Fruit fly (Drosophila melanogaster) whole organism, larva: ENCODE data around the gene CG15210.
A peak's percentile ranks its signal among the peaks of the same experiment; 100 is the strongest.

ENCODE experiments used
- noc ChIP-seq: fragments of 200-800 bp; sonication (Bioruptor generic); optimal IDR thresholded peaks from 3 replicates; lab custom pipeline; 2019; ENCODE audit warnings: missing biosample characterization, mild to moderate bottlenecking, missing genetic modification characterization, moderate library complexity

Gene CG15210

dm6 chrX:10857376-10857775, 18.3 kb downstream of the CG15210 start, which contains the start of the genes sofe and CG2186:
Gene sofe (minus strand): TSS chrX:10857413.
Gene CG2186 (plus strand): TSS chrX:10857655.
- TF ChIP-seq noc, result no peak

- no peak for TF ChIP-seq noc
Measured at dm6 chrX:10857853-10858252, 18.8 kb downstream of the CG15210 start.

DNA sequence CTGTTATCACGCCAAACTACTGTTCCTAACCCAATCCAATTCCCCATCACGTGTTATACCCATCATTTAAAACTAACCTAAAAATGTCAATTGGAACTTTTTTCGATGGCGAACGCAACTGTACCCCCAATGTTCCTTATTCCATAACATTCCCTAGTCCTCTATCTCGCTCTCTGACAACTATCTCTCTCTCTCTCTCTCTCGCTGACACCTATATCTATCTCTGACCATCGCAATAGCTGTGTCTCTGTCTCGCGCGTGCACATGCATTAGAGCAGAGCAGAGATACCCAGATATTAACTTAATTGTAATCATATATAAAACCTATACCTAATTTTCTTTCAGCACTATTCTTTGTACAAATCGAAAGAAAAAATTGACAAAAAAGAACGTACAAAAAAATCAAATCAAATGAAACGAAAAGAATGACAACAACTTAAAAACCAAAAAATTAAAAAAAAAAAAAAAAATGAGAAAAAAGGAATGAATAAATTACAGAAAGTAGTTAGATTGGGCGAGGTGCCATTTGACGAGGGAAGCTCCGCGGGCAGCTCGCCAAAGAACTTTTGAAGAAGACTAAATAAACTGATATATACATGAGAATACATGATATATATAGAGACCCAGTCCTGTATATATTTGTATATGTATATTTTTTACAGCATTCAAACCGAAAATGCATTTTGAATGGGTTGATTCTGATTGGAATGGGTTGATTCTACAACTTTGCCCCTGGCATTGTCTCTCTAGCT, 26.7 kb downstream of the CG15210 start:
- TF ChIP-seq noc, result no peak

- TF ChIP-seq noc, result no peak
Measured at dm6 chrX:10867692-10868091, 28.7 kb downstream of the CG15210 start.

DNA sequence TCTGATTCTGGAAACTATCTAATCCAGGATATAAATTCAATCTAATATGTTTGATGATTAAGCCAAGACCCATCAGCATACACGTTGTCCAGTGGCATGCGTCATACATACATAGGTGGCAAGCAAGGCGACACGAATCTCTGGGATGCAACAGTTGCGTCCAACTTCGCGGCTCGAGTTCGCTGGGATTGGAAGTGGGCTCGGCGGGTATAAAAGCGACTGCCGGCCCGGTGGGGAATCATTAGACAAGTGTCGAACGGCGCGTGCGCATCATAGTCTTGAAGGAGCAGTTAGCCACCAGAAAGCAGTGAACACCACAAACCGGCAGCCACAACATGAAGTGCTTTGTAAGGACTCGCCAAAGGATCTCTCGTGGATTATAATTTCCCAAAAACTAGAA, 30.0 kb downstream of the CG15210 start, which contains the start of gene CG2157:
Gene CG2157 (plus strand): TSS at position 240 of the 400 bp plus-strand sequence.
- no peak for TF ChIP-seq noc

DNA sequence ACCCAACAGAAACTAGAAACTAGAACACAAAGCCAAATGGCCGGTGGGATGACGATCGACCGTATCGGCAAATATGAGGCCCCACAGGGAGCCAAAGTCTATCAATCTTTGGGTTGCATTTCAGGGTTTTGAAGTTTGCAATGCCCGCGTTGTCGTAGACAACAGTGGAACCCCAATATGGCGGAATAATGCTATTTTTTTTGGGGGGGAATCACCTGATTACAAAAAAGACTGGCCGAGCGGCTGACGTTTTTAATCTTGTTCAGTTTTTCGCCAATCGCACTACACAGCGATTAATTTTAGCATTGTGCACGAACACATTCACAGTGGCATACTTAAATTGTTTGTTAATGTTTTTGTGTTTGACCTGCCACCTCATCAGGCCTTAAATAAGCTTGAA, 37.4 kb downstream of the CG15210 start:
- no peak for TF ChIP-seq noc

- no peak for TF ChIP-seq noc
Measured at dm6 chrX:10877087-10877935, 38.3 kb downstream of the CG15210 start, which contains the start of gene CG1637. Gene CG1637 (minus strand): TSS chrX:10877893.

DNA sequence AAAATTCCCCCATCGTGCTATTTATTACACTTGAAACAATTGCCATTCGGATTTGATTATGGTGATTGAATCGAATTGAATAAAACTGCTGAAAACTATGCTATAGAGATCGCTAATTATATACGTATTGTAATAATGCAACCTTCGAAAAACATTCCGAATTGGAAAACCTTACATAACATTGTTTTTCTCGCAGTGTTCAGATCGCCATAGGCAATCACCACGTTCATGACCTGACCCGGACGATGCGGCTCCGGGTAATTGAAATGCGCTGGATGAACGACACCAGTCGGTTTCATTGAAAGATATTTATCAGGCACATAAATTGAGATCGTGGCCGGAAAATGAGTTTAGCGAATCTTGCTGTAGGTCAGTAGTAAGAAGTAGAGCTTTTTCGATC, 43.8 kb downstream of the CG15210 start:
- no peak for TF ChIP-seq noc

- TF ChIP-seq noc, result no peak
Measured at dm6 chrX:10883740-10884139, 44.7 kb downstream of the CG15210 start.

- TF ChIP-seq noc, result peak; percentile 59
Measured at dm6 chrX:10886418-10886817, 47.4 kb downstream of the CG15210 start.

DNA sequence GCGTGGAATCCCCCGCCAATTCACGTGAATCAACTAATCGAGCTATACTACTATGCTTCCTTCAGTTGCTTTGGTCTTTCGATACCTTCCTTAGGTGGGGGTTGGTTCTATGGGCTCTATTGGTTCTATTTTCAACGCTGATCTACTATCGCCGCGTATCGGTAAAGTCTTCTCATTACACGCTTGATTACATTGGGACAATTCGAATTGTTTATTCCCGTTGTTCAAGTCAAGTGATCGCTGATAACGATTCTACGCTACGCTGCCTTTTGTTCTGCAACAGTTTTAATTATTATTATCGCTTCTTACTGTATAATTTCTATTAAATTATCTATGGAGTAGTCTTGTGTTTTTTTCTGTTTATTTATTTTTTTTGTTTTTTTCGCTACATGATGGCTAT, 48.6 kb downstream of the CG15210 start:
- TF ChIP-seq noc, result no peak
